Fruit fly (Drosophila melanogaster) whole organism, embryonic: ENCODE measurements around the gene CG17744.

Experiments
- Antp ChIP-seq: fragments of 200-800 bp; sonication (Bioruptor generic); optimal IDR thresholded peaks from 3 replicates; lab custom pipeline; 2016; ENCODE audit warnings: missing biosample characterization, missing genetic modification characterization
- B-H1 ChIP-seq: fragments of 200-800 bp; sonication (Bioruptor generic); IDR thresholded peaks from 3 replicates; pipeline ENCODE4 v1.3.6; 2022; ENCODE audit warnings: missing biosample characterization, missing genetic modification characterization
- Bteb2 ChIP-seq: fragments of 200-800 bp; sonication (Bioruptor generic); optimal IDR thresholded peaks from 2 replicates; lab custom pipeline; 2016; ENCODE audit warnings: missing biosample characterization, missing genetic modification characterization
- CG10565 ChIP-seq: fragments of 200-800 bp; sonication (Bioruptor generic); optimal IDR thresholded peaks from 3 replicates; lab custom pipeline; 2016; ENCODE audit warnings: missing biosample characterization, mild to moderate bottlenecking, missing genetic modification characterization
- CG11695 ChIP-seq: fragments of 200-800 bp; sonication (Bioruptor generic); IDR thresholded peaks from 3 replicates; pipeline ENCODE4 v1.3.6; 2022; ENCODE audit warnings: missing biosample characterization, missing genetic modification characterization
- CG17361 ChIP-seq: fragments of 200-800 bp; sonication (Bioruptor generic); IDR thresholded peaks from 3 replicates; pipeline ENCODE4 v1.3.6; 2022; ENCODE audit warnings: missing biosample characterization, missing genetic modification characterization
- CG18262 ChIP-seq: fragments of 200-800 bp; optimal IDR thresholded peaks from 3 replicates; lab custom pipeline; 2019; ENCODE audit warnings: missing biosample characterization, mild to moderate bottlenecking, missing genetic modification characterization, moderate library complexity
- CG2712 ChIP-seq: fragments of 200-800 bp; optimal IDR thresholded peaks from 3 replicates; lab custom pipeline; 2019; ENCODE audit warnings: missing biosample characterization, mild to moderate bottlenecking, missing genetic modification characterization, moderate library complexity
- CG30403 ChIP-seq: fragments of 200-800 bp; sonication (Bioruptor generic); optimal IDR thresholded peaks from 3 replicates; lab custom pipeline; 2016; ENCODE audit warnings: missing biosample characterization, missing genetic modification characterization
- CG31441 ChIP-seq: fragments of 200-800 bp; sonication (Bioruptor generic); IDR thresholded peaks from 2 replicates; pipeline ENCODE4 v1.3.6; 2022; ENCODE audit warnings: missing biosample characterization, missing genetic modification characterization
- CG3281 ChIP-seq: fragments of 200-800 bp; sonication (Bioruptor generic); optimal IDR thresholded peaks from 3 replicates; lab custom pipeline; 2017; ENCODE audit warnings: missing biosample characterization, mild to moderate bottlenecking, missing genetic modification characterization
- CG34224 ChIP-seq: fragments of 200-800 bp; sonication (Bioruptor generic); IDR thresholded peaks from 3 replicates; pipeline ENCODE4 v1.3.6; 2022; ENCODE audit warnings: missing biosample characterization, missing genetic modification characterization; ENCODE audit not compliant: partially characterized antibody
- CG6254 ChIP-seq: fragments of 200-800 bp; sonication (Bioruptor generic); optimal IDR thresholded peaks from 3 replicates; lab custom pipeline; 2017; ENCODE audit warnings: mild to moderate bottlenecking, missing biosample characterization, missing genetic modification reagents, missing genetic modification characterization
- CG6689 ChIP-seq: fragments of 200-800 bp; sonication (Bioruptor generic); IDR thresholded peaks from 2 replicates; pipeline ENCODE4 v1.3.6; 2022; ENCODE audit warnings: missing biosample characterization, missing genetic modification characterization
- CHES-1-like ChIP-seq: fragments of 200-800 bp; sonication (Bioruptor generic); optimal IDR thresholded peaks from 2 replicates; lab custom pipeline; 2016; ENCODE audit warnings: missing biosample characterization, missing genetic modification characterization
- Dip2 ChIP-seq: fragments of 200-800 bp; sonication (Bioruptor generic); IDR thresholded peaks from 2 replicates; pipeline ENCODE4 v1.3.6; 2022; ENCODE audit warnings: missing biosample characterization, missing genetic modification characterization
- Drgx ChIP-seq: fragments of 200-800 bp; sonication (Bioruptor generic); IDR thresholded peaks from 2 replicates; pipeline ENCODE4 v1.3.6; 2022; ENCODE audit warnings: missing biosample characterization, missing genetic modification characterization
- Eip74EF ChIP-seq, 2 experiments: fragments of 200-800 bp in 1 of 2; fragments of >200 bp in 1 of 2; sonication (Bioruptor generic) in 1 of 2; optimal IDR thresholded peaks; 2 replicates each; lab custom pipeline; 2017 to 2019; ENCODE audit warnings: missing biosample characterization in 2 of 2, missing genetic modification characterization in 2 of 2, mild to moderate bottlenecking in 1 of 2, moderate library complexity in 1 of 2
- Fer3 ChIP-seq: fragments of 200-800 bp; sonication (Bioruptor generic); optimal IDR thresholded peaks from 2 replicates; lab custom pipeline; 2018; ENCODE audit warnings: missing biosample characterization, mild to moderate bottlenecking, missing genetic modification characterization, moderate library complexity
- HLHmδ ChIP-seq: fragments of 200-800 bp; sonication (Bioruptor generic); optimal IDR thresholded peaks from 2 replicates; lab custom pipeline; 2018; ENCODE audit warnings: missing biosample characterization, mild to moderate bottlenecking, missing genetic modification characterization, moderate library complexity
- Oaz ChIP-seq: fragments of 200-800 bp; sonication (Bioruptor generic); IDR thresholded peaks from 2 replicates; pipeline ENCODE4 v1.3.6; 2022; ENCODE audit warnings: missing biosample characterization, missing genetic modification characterization
- Ptx1 ChIP-seq: fragments of 200-800 bp; sonication (Bioruptor generic); IDR thresholded peaks from 2 replicates; pipeline ENCODE4 v1.3.6; 2022; ENCODE audit warnings: missing biosample characterization, missing genetic modification characterization
- Rfx ChIP-seq: fragments of 200-800 bp; sonication (Bioruptor generic); IDR thresholded peaks from 2 replicates; pipeline ENCODE4 v1.3.6; 2022; ENCODE audit warnings: missing biosample characterization, missing genetic modification characterization
- Rx ChIP-seq: fragments of 200-800 bp; sonication (Bioruptor generic); IDR thresholded peaks from 2 replicates; pipeline ENCODE4 v1.3.6; 2022; ENCODE audit warnings: missing biosample characterization, missing genetic modification characterization
- ase ChIP-seq: fragments of 200-800 bp; sonication (Bioruptor generic); IDR thresholded peaks from 3 replicates; pipeline ENCODE4 v1.3.6; 2022; ENCODE audit warnings: missing biosample characterization, missing genetic modification characterization
- ato ChIP-seq: fragments of 200-800 bp; sonication (Bioruptor generic); IDR thresholded peaks from 2 replicates; pipeline ENCODE4 v1.3.6; 2022; ENCODE audit warnings: missing biosample characterization, missing genetic modification characterization; ENCODE audit not compliant: partially characterized antibody
- cwo ChIP-seq: fragments of 200-800 bp; sonication (Bioruptor generic); optimal IDR thresholded peaks from 3 replicates; lab custom pipeline; 2017; ENCODE audit warnings: missing biosample characterization, missing genetic modification characterization, mild to moderate bottlenecking, moderate library complexity, missing genetic modification reagents
- dmrt99B ChIP-seq: fragments of 200-800 bp; sonication (Bioruptor generic); optimal IDR thresholded peaks from 2 replicates; lab custom pipeline; 2018; ENCODE audit warnings: missing biosample characterization, mild to moderate bottlenecking, missing genetic modification characterization, moderate library complexity
- dysf ChIP-seq: fragments of 200-800 bp; sonication (Bioruptor generic); IDR thresholded peaks from 3 replicates; pipeline ENCODE4 v1.3.6; 2022; ENCODE audit warnings: missing biosample characterization, missing genetic modification characterization
- ftz-f1 ChIP-seq: fragments of 200-800 bp; sonication (Bioruptor generic); optimal IDR thresholded peaks from 2 replicates; lab custom pipeline; 2016; ENCODE audit warnings: missing biosample characterization, missing genetic modification characterization
- gem ChIP-seq: fragments of 200-800 bp; sonication (Bioruptor generic); optimal IDR thresholded peaks from 2 replicates; lab custom pipeline; 2019; ENCODE audit warnings: missing biosample characterization, mild to moderate bottlenecking, missing genetic modification characterization, moderate library complexity
- ind ChIP-seq: fragments of 200-800 bp; sonication (Bioruptor generic); optimal IDR thresholded peaks from 3 replicates; lab custom pipeline; 2016; ENCODE audit warnings: missing biosample characterization, missing genetic modification characterization
- lmd ChIP-seq: fragments of 200-800 bp; sonication (Bioruptor generic); IDR thresholded peaks from 2 replicates; pipeline ENCODE4 v1.3.6; 2022; ENCODE audit warnings: missing biosample characterization, missing genetic modification characterization
- pan ChIP-seq, 4 experiments: fragments of >200 bp in 3 of 4; fragments of 200-800 bp in 1 of 4; sonication (Bioruptor generic) in 1 of 4; optimal IDR thresholded peaks in 3 of 4; IDR thresholded peaks in 1 of 4; 2 replicates each; pipeline versions ENCODE4 v1.3.6 to Lab custom; 2017 to 2022; ENCODE audit warnings: missing biosample characterization in 2 of 4, missing genetic modification characterization in 2 of 4, mixed read lengths in 1 of 4
- pb ChIP-seq: fragments of 200-800 bp; sonication (Bioruptor generic); optimal IDR thresholded peaks from 3 replicates; lab custom pipeline; 2016; ENCODE audit warnings: missing biosample characterization, missing genetic modification characterization
- prd ChIP-seq, 3 experiments: fragments of >200 bp in 2 of 3; fragments of 200-800 bp in 1 of 3; sonication (Bioruptor generic) in 1 of 3; optimal IDR thresholded peaks in 2 of 3; IDR thresholded peaks in 1 of 3; 2 replicates in 2 of 3; 3 replicates in 1 of 3; pipeline versions ENCODE4 v1.3.6 to Lab custom; 2017 to 2022; ENCODE audit warnings: missing biosample characterization in 1 of 3, missing genetic modification characterization in 1 of 3
- sens ChIP-seq: fragments of 200-800 bp; sonication (Bioruptor generic); peaks from one replicate; lab custom pipeline; 2016; ENCODE audit warnings: missing biosample characterization, missing genetic modification characterization
- slbo ChIP-seq: fragments of 200-800 bp; sonication (Bioruptor generic); IDR thresholded peaks from 2 replicates; pipeline ENCODE4 v1.3.6; 2022; ENCODE audit warnings: missing biosample characterization, missing genetic modification characterization
- ttk ChIP-seq: fragments of 200-800 bp; sonication (Bioruptor generic); IDR thresholded peaks from 2 replicates; pipeline ENCODE4 v2.1.2; 2022; ENCODE audit warnings: missing biosample characterization, missing genetic modification characterization
- unpg ChIP-seq: fragments of 200-800 bp; sonication (Bioruptor generic); optimal IDR thresholded peaks from 3 replicates; lab custom pipeline; 2018; ENCODE audit warnings: missing biosample characterization, mild to moderate bottlenecking, missing genetic modification characterization, moderate library complexity

The CG17744 gene

dm6 chr3L:7002355-7002754 lies 24.2 kb downstream of the CG17744 start:
- TF ChIP-seq HLHmδ (GFP tag; lab: Kevin White, UChicago), result no peak
- no peak for TF ChIP-seq slbo (GFP tag; lab: Robert Waterston, UW)

- TF ChIP-seq CG6689 (GFP tag; lab: Robert Waterston, UW) (peak; percentile 51; the same call in 1 of the 2 replicates), lmd (GFP tag; lab: Robert Waterston, UW) (peak; percentile 31), ftz-f1 (GFP tag; lab: Kevin White, UChicago) (no peak), CG11695 (GFP tag; lab: Robert Waterston, UW) (0 out of 3 replicates have a peak, but pooled peaks have one; percentile 17), CG17361 (GFP tag; lab: Robert Waterston, UW) (peak; percentile 45; the same call in 2 of the 3 replicates), Drgx (GFP tag; lab: Robert Waterston, UW) (peak; percentile 31; the same call in 1 of the 2 replicates), CG30403 (peak; percentile 24), Rx (GFP tag; lab: Robert Waterston, UW) (0 out of 2 replicates have a peak, but pooled peaks have one; percentile 9), CHES-1-like (no peak), CG18262 (tag; lab: Kevin White, UChicago) (peak; percentile 11), Antp (GFP tag; lab: Kevin White, UChicago) (no peak), CG31441 (GFP tag; lab: Robert Waterston, UW) (peak; percentile 47; the same call in 1 of the 2 replicates), gem (tag; lab: Kevin White, UChicago) (peak; percentile 51), Fer3 (no peak), cwo (GFP tag; lab: Kevin White, UChicago) (no peak), dysf (GFP tag; lab: Robert Waterston, UW) (peak; percentile 41; the same call in 1 of the 3 replicates), pb (no peak), ase (GFP tag; lab: Robert Waterston, UW) (no peak), CG34224 (GFP tag; lab: Robert Waterston, UW) (no peak), Eip74EF (GFP tag; optimal IDR thresholded peaks at IDR 0.05; lab: Kevin White, UChicago) (no peak), CG10565 (GFP tag; lab: Kevin White, UChicago) (no peak), prd (optimal IDR thresholded peaks at IDR 0.05; lab: Kevin White, UChicago) (no peak), prd (GFP tag; IDR thresholded peaks at IDR 0.05; lab: Robert Waterston, UW) (no peak), Bteb2 (GFP tag; lab: Kevin White, UChicago) (no peak), ind (GFP tag; lab: Kevin White, UChicago) (no peak), CG2712 (tag; lab: Kevin White, UChicago) (peak; percentile 32), sens (GFP tag; lab: Kevin White, UChicago) (peak; percentile 3), dmrt99B (tag; lab: Kevin White, UChicago) (peak; percentile 9), CG3281 (GFP tag; lab: Kevin White, UChicago) (no peak), Ptx1 (GFP tag; lab: Robert Waterston, UW) (0 out of 2 replicates have a peak, but pooled peaks have one; percentile 26), pan (optimal IDR thresholded peaks at IDR 0.05; lab: Kevin White, UChicago) (no peak), pan (GFP tag; optimal IDR thresholded peaks at IDR 0.05 in 1 of 2, IDR thresholded peaks at IDR 0.05 in 1 of 2) (peak in 1 of 2 experiments; percentile 42), B-H1 (GFP tag; lab: Robert Waterston, UW) (0 out of 3 replicates have a peak, but pooled peaks have one; percentile 13), Rfx (GFP tag; lab: Robert Waterston, UW) (0 out of 2 replicates have a peak, but pooled peaks have one; percentile 15), ato (GFP tag; lab: Robert Waterston, UW) (no peak), ttk (0 out of 2 replicates have a peak, but pooled peaks have one; percentile 20), Dip2 (GFP tag; lab: Robert Waterston, UW) (no peak), Oaz (no peak), unpg (GFP tag; lab: Kevin White, UChicago) (peak; percentile 15), CG6254 (no peak)
These were observed 24.7 kb downstream of the CG17744 start for dm6 chr3L:7001855-7002254.
